Worm (Caenorhabditis elegans): ENCODE data around the gene ife-1.
"Not testable (repeated sequence)": the region's sequence is repeated elsewhere in the genome, so short reads cannot be mapped to it uniquely, and the experiment has no call there.

The ife-1 gene

DNA sequence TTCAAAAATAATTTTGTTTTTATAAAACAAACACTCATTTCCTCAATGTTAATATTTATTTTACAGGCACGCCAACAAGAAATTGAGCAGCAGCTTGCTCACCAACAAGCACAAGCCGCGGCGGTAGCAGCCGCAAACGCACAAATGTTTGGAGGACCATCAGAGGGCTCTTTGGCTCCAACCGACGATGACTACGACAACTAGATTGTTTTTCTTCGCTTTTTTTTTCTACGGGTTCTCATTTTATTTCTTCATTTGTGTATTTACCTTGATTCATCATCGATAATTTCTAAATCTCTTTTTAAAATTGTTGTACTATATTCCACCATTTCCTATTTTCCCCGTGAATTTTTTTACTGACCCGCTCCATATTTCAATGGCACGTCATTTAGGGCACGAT is at the start of gene ife-1:
ife-1 (plus strand) TSS at position 301 of the 400 bp plus-strand sequence.
- no peak for TF ChIP-seq mxl-3 (GFP tag; optimal IDR thresholded peaks at IDR 0.05)
- no peak for TF ChIP-seq vab-7 (GFP tag; IDR thresholded peaks at IDR 0.05)
- TF ChIP-seq F44E2.7 (GFP tag; IDR thresholded peaks at IDR 0.05): no peak
- no peak for TF ChIP-seq fkh-10 (GFP tag; optimal IDR thresholded peaks at IDR 0.05)
- no peak for TF ChIP-seq ceh-82 (tag; optimal IDR thresholded peaks at IDR 0.05)
- TF ChIP-seq lin-29 (GFP tag; IDR thresholded peaks at IDR 0.05): no peak
- TF ChIP-seq ama-1 (optimal IDR thresholded peaks at IDR 0.05): no peak

DNA sequence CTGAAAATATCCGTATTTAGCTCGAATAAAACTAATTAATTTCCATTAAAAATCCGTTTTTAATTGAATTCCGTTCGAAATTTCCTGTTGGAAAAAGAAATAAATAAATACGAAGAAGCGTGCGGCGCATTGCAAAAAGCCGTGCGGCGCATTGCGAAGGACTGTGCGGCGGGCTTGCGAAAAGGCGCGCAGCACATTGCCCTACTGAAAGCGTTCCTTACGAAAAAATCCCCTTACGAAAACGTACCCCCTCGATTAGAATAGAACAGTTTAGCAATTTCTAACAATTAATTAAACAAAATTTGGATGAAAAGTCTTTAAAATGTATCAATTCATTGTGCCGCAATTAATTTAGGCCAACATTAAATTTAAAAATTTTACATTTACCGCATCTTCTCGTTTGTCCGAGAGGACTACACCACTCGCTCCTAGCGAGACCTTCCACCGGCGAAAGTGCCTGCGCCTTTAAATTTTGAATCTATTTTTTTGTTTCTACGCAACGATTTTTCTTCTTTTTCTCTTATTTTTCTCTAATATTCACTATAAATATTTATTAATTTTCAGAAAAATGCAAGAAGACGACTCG is 46.8 kb upstream of the ife-1 start, which contains the start of gene npp-18:
npp-18 (plus strand) TSS at position 565 of the 586 bp plus-strand sequence.
- TF ChIP-seq nhr-102 (tag; optimal IDR thresholded peaks at IDR 0.05) (peak; percentile 49), rbr-2 (tag; optimal IDR thresholded peaks at IDR 0.05) (peak; percentile 61), egl-43 (GFP tag; IDR thresholded peaks at IDR 0.05) (peak; percentile 76; the same call in 1 of the 2 replicates), nhr-42 (GFP tag; IDR thresholded peaks at IDR 0.05) (0 out of 2 replicates have a peak, but pooled peaks have one; percentile 62), daf-16 (tag; optimal IDR thresholded peaks at IDR 0.05) (peak; percentile 2), snpc-1.2 (GFP tag; IDR thresholded peaks at IDR 0.05) (0 out of 2 replicates have a peak, but pooled peaks have one; percentile 7), F37D6.2 (tag; optimal IDR thresholded peaks at IDR 0.05) (peak; percentile 16), lim-7 (GFP tag; IDR thresholded peaks at IDR 0.05) (peak; percentile 62; the same call in 1 of the 2 replicates), hlh-11 (tag; optimal IDR thresholded peaks at IDR 0.05) (peak; percentile 4), tra-1 (GFP tag; IDR thresholded peaks at IDR 0.05) (peak; percentile 71; the same call in 1 of the 2 replicates), zfp-3 (GFP tag; conservative IDR thresholded peaks at IDR 0.05) (peak; percentile 70), ztf-7 (tag; optimal IDR thresholded peaks at IDR 0.05) (peak; percentile 0), ceh-62 (tag; optimal IDR thresholded peaks at IDR 0.05) (peak; percentile 12), set-16 (GFP tag; IDR thresholded peaks at IDR 0.05) (peak; percentile 55; the same call in 1 of the 2 replicates), lin-38 (GFP tag; IDR thresholded peaks at IDR 0.05) (peak; percentile 84), php-3 (GFP tag; IDR thresholded peaks at IDR 0.05) (peak; percentile 45; the same call in 1 of the 2 replicates), dmd-8 (GFP tag; IDR thresholded peaks at IDR 0.05) (0 out of 2 replicates have a peak, but pooled peaks have one; percentile 44), saeg-2 (GFP tag; IDR thresholded peaks at IDR 0.05) (peak; percentile 76; the same call in 1 of the 2 replicates), F10B5.3 (tag; optimal IDR thresholded peaks at IDR 0.05) (peak; percentile 43), dve-1 (tag; optimal IDR thresholded peaks at IDR 0.05; ENCODE audit: insufficient read depth) (peak; percentile 56), D1046.2 (GFP tag; IDR thresholded peaks at IDR 0.05) (peak; percentile 77; the same call in 1 of the 2 replicates), arid-1 (GFP tag; conservative IDR thresholded peaks at IDR 0.05) (0 out of 2 replicates have a peak, but pooled peaks have one; percentile 15), ZK337.2 (GFP tag; IDR thresholded peaks at IDR 0.05) (0 out of 2 replicates have a peak, but pooled peaks have one; percentile 46), hlh-30 (tag; optimal IDR thresholded peaks at IDR 0.05; ENCODE audit: insufficient read depth) (peak; percentile 4), dmd-6 (GFP tag; IDR thresholded peaks at IDR 0.05) (peak; percentile 54), vab-7 (GFP tag; IDR thresholded peaks at IDR 0.05) (peak; percentile 67), ctbp-1 (GFP tag; IDR thresholded peaks at IDR 0.05) (peak; percentile 70; the same call in 1 of the 2 replicates), lsy-2 (tag; optimal IDR thresholded peaks at IDR 0.05) (peak in 1 of 2 experiments; percentile 86), ceh-20 (GFP tag; IDR thresholded peaks at IDR 0.05) (peak; percentile 77), mes-2 (tag; optimal IDR thresholded peaks at IDR 0.05; ENCODE audit: poor library complexity, severe bottlenecking) (peak; percentile 81), T26A8.4 (GFP tag; IDR thresholded peaks at IDR 0.05) (peak; percentile 87), hmg-1.1 (GFP tag; IDR thresholded peaks at IDR 0.05) (peak; percentile 86), lin-1 (GFP tag; IDR thresholded peaks at IDR 0.05) (0 out of 2 replicates have a peak, but pooled peaks have one; percentile 54), pha-4 (GFP tag; IDR thresholded peaks at IDR 0.05) (peak; percentile 77), nhr-28 (tag; optimal IDR thresholded peaks at IDR 0.05) (peak; percentile 9), lin-29 (GFP tag; IDR thresholded peaks at IDR 0.05) (peak; percentile 58; the same call in 1 of the 2 replicates), Y48G9A.11 (GFP tag; IDR thresholded peaks at IDR 0.05) (peak; percentile 55; the same call in 1 of the 2 replicates), dpl-1 (GFP tag; optimal IDR thresholded peaks at IDR 0.05) (peak; percentile 89)
- TF ChIP-seq daf-16 (GFP tag; optimal IDR thresholded peaks at IDR 0.05); pha-4 (tag; optimal IDR thresholded peaks at IDR 0.05): not testable (repeated sequence)
